Fruit fly (Drosophila melanogaster): ENCODE data around the gene Jhbp6.

The Jhbp6 gene

dm6 chr3L:22729466-22729865, 59.7 kb downstream of the Jhbp6 start, which contains the start of gene CG32454:
CG32454 (plus strand) TSS chr3L:22729766.
- no peak for TF ChIP-seq acj6 (GFP tag; optimal IDR thresholded peaks at IDR 0.05)
- no peak for TF ChIP-seq pdm3 (GFP tag; optimal IDR thresholded peaks at IDR 0.05)

Data from whole organism, prepupa.